Worm (Caenorhabditis elegans): ENCODE measurements around the gene Y38A10A.2.

ce11 chrV:6041375-6041774 lies 21.9 kb downstream of the Y38A10A.2 start, which contains the start of gene R01B10.2:
- TF ChIP-seq unc-86 (tag; optimal IDR thresholded peaks at IDR 0.05) (no peak), pha-4 (tag; optimal IDR thresholded peaks at IDR 0.05) (no peak), fkh-10 (GFP tag; optimal IDR thresholded peaks at IDR 0.05) (no peak), nhr-11 (tag; optimal IDR thresholded peaks at IDR 0.05) (no peak), T23F11.4 (GFP tag; optimal IDR thresholded peaks at IDR 0.05) (no peak), K09A11.1 (tag; optimal IDR thresholded peaks at IDR 0.05; ENCODE audit: insufficient read depth) (no peak), pqm-1 (tag; optimal IDR thresholded peaks at IDR 0.05) (no peak)

Data from whole organism, late embryonic.